Worm (Caenorhabditis elegans): Measurements from ENCODE around the gene nspc-7.

The nspc-7 gene

ce11 chrX:8556614-8557196 lies 15.0 kb downstream of the nspc-7 start, which contains the start of gene utx-1:
utx-1 (plus strand) TSS chrX:8557146.
- TF ChIP-seq flt-1 (GFP tag; IDR thresholded peaks at IDR 0.05) (no peak), cog-1 (tag; optimal IDR thresholded peaks at IDR 0.05) (peak; percentile 3), tab-1 (GFP tag; IDR thresholded peaks at IDR 0.05) (peak; percentile 8; the same call in 1 of the 2 replicates), T22C8.4 (GFP tag; IDR thresholded peaks at IDR 0.05) (peak; percentile 54; the same call in 1 of the 2 replicates)

- TF ChIP-seq flt-1 (GFP tag; IDR thresholded peaks at IDR 0.05), result no peak
- no peak for TF ChIP-seq ztf-29 (GFP tag; IDR thresholded peaks at IDR 0.05)
- TF ChIP-seq ref-1 (GFP tag; conservative IDR thresholded peaks at IDR 0.05), result no peak
- TF ChIP-seq tab-1 (GFP tag; IDR thresholded peaks at IDR 0.05), result no peak
- no peak for TF ChIP-seq cog-1 (tag; optimal IDR thresholded peaks at IDR 0.05)
- TF ChIP-seq med-1 (GFP tag; optimal IDR thresholded peaks at IDR 0.05; ENCODE audit: insufficient read depth), result no peak
- TF ChIP-seq klf-2 (GFP tag; conservative IDR thresholded peaks at IDR 0.05), result no peak
Measured at ce11 chrX:8562586-8562985, 20.9 kb downstream of the nspc-7 start.

- no peak for TF ChIP-seq T22C8.4 (GFP tag; IDR thresholded peaks at IDR 0.05)
- no peak for TF ChIP-seq ztf-29 (GFP tag; IDR thresholded peaks at IDR 0.05)
- no peak for TF ChIP-seq cog-1 (tag; optimal IDR thresholded peaks at IDR 0.05)
- TF ChIP-seq ztf-23 (GFP tag; IDR thresholded peaks at IDR 0.05), result no peak
- no peak for TF ChIP-seq tab-1 (GFP tag; IDR thresholded peaks at IDR 0.05)
- TF ChIP-seq flt-1 (GFP tag; IDR thresholded peaks at IDR 0.05), result no peak
- no peak for TF ChIP-seq klf-2 (GFP tag; conservative IDR thresholded peaks at IDR 0.05)
- no peak for TF ChIP-seq ref-1 (GFP tag; conservative IDR thresholded peaks at IDR 0.05)
- no peak for TF ChIP-seq med-1 (GFP tag; optimal IDR thresholded peaks at IDR 0.05; ENCODE audit: insufficient read depth)
Measured at ce11 chrX:8563663-8564450, 22.2 kb downstream of the nspc-7 start.

- TF ChIP-seq ref-1 (GFP tag; conservative IDR thresholded peaks at IDR 0.05) (no peak), ztf-29 (GFP tag; IDR thresholded peaks at IDR 0.05) (no peak), cog-1 (tag; optimal IDR thresholded peaks at IDR 0.05) (no peak), T22C8.4 (GFP tag; IDR thresholded peaks at IDR 0.05) (no peak), flt-1 (GFP tag; IDR thresholded peaks at IDR 0.05) (no peak)
Measured at ce11 chrX:8564451-8564795, 22.8 kb downstream of the nspc-7 start.

- TF ChIP-seq med-1 (GFP tag; optimal IDR thresholded peaks at IDR 0.05; ENCODE audit: insufficient read depth), result no peak
- 0 out of 2 replicates have a peak, but pooled peaks have one; percentile 31 for TF ChIP-seq ztf-23 (GFP tag; IDR thresholded peaks at IDR 0.05)
Measured at ce11 chrX:8565810-8566416, 24.3 kb downstream of the nspc-7 start.

- TF ChIP-seq ref-1 (GFP tag; conservative IDR thresholded peaks at IDR 0.05) (no peak), ztf-23 (GFP tag; IDR thresholded peaks at IDR 0.05) (no peak), ztf-29 (GFP tag; IDR thresholded peaks at IDR 0.05) (no peak), flt-1 (GFP tag; IDR thresholded peaks at IDR 0.05) (no peak), klf-2 (GFP tag; conservative IDR thresholded peaks at IDR 0.05) (no peak), cog-1 (tag; optimal IDR thresholded peaks at IDR 0.05) (no peak), tab-1 (GFP tag; IDR thresholded peaks at IDR 0.05) (no peak), T22C8.4 (GFP tag; IDR thresholded peaks at IDR 0.05) (no peak), med-1 (GFP tag; optimal IDR thresholded peaks at IDR 0.05; ENCODE audit: insufficient read depth) (no peak)
Measured at ce11 chrX:8566521-8567032, 24.9 kb downstream of the nspc-7 start.

- TF ChIP-seq ztf-29 (GFP tag; IDR thresholded peaks at IDR 0.05) (no peak), ztf-23 (GFP tag; IDR thresholded peaks at IDR 0.05) (no peak), T22C8.4 (GFP tag; IDR thresholded peaks at IDR 0.05) (no peak), tab-1 (GFP tag; IDR thresholded peaks at IDR 0.05) (no peak), ref-1 (GFP tag; conservative IDR thresholded peaks at IDR 0.05) (no peak), klf-2 (GFP tag; conservative IDR thresholded peaks at IDR 0.05) (no peak), cog-1 (tag; optimal IDR thresholded peaks at IDR 0.05) (no peak), flt-1 (GFP tag; IDR thresholded peaks at IDR 0.05) (no peak), med-1 (GFP tag; optimal IDR thresholded peaks at IDR 0.05; ENCODE audit: insufficient read depth) (no peak)
Measured at ce11 chrX:8567166-8567565, 25.5 kb downstream of the nspc-7 start.

ce11 chrX:8567823-8568314 lies 26.2 kb downstream of the nspc-7 start:
- no peak for TF ChIP-seq flt-1 (GFP tag; IDR thresholded peaks at IDR 0.05)
- TF ChIP-seq cog-1 (tag; optimal IDR thresholded peaks at IDR 0.05), result no peak
- no peak for TF ChIP-seq klf-2 (GFP tag; conservative IDR thresholded peaks at IDR 0.05)
- TF ChIP-seq tab-1 (GFP tag; IDR thresholded peaks at IDR 0.05), result no peak
- TF ChIP-seq T22C8.4 (GFP tag; IDR thresholded peaks at IDR 0.05), result no peak
- TF ChIP-seq ztf-23 (GFP tag; IDR thresholded peaks at IDR 0.05), result no peak
- TF ChIP-seq ref-1 (GFP tag; conservative IDR thresholded peaks at IDR 0.05), result no peak
- no peak for TF ChIP-seq med-1 (GFP tag; optimal IDR thresholded peaks at IDR 0.05; ENCODE audit: insufficient read depth)
- no peak for TF ChIP-seq ztf-29 (GFP tag; IDR thresholded peaks at IDR 0.05)

- TF ChIP-seq ztf-29 (GFP tag; IDR thresholded peaks at IDR 0.05), result no peak
Measured at ce11 chrX:8568423-8568903, 26.8 kb downstream of the nspc-7 start.

ce11 chrX:8569159-8569558 lies 27.5 kb downstream of the nspc-7 start:
- TF ChIP-seq med-1 (GFP tag; optimal IDR thresholded peaks at IDR 0.05; ENCODE audit: insufficient read depth) (no peak), ztf-29 (GFP tag; IDR thresholded peaks at IDR 0.05) (no peak), ztf-23 (GFP tag; IDR thresholded peaks at IDR 0.05) (no peak), flt-1 (GFP tag; IDR thresholded peaks at IDR 0.05) (no peak; the same call in 1 of the 2 replicates), tab-1 (GFP tag; IDR thresholded peaks at IDR 0.05) (no peak), ref-1 (GFP tag; conservative IDR thresholded peaks at IDR 0.05) (no peak), cog-1 (tag; optimal IDR thresholded peaks at IDR 0.05) (no peak), T22C8.4 (GFP tag; IDR thresholded peaks at IDR 0.05) (no peak), klf-2 (GFP tag; conservative IDR thresholded peaks at IDR 0.05) (no peak)
